Fruit fly (Drosophila melanogaster) whole organism, embryonic: Measurements from ENCODE around the gene Tlk.

Source experiments
- CG1024 ChIP-seq: fragments of 200-800 bp; sonication (Bioruptor generic); IDR thresholded peaks from 2 replicates; pipeline ENCODE4 v1.3.6; 2022; ENCODE audit warnings: missing biosample characterization, missing genetic modification characterization
- CG10267 ChIP-seq: fragments of 200-800 bp; sonication (Bioruptor generic); optimal IDR thresholded peaks from 2 replicates; lab custom pipeline; 2018; ENCODE audit warnings: missing biosample characterization, mild to moderate bottlenecking, missing genetic modification characterization, moderate library complexity
- CG10565 ChIP-seq: fragments of 200-800 bp; sonication (Bioruptor generic); optimal IDR thresholded peaks from 3 replicates; lab custom pipeline; 2016; ENCODE audit warnings: missing biosample characterization, mild to moderate bottlenecking, missing genetic modification characterization
- CG11696 ChIP-seq: fragments of 200-800 bp; sonication (Bioruptor generic); IDR thresholded peaks from 2 replicates; pipeline ENCODE4 v1.3.6; 2022; ENCODE audit warnings: missing biosample characterization, missing genetic modification characterization
- CG15073 ChIP-seq: fragments of 200-800 bp; sonication (Bioruptor generic); optimal IDR thresholded peaks from 2 replicates; lab custom pipeline; 2016; ENCODE audit warnings: missing biosample characterization, missing genetic modification characterization
- CG15601 ChIP-seq: fragments of 200-800 bp; sonication (Bioruptor generic); optimal IDR thresholded peaks from 3 replicates; lab custom pipeline; 2019; ENCODE audit warnings: missing biosample characterization, mild to moderate bottlenecking, missing genetic modification characterization, moderate library complexity
- CG17912 ChIP-seq: fragments of 200-800 bp; sonication (Bioruptor generic); optimal IDR thresholded peaks from 2 replicates; lab custom pipeline; 2018; ENCODE audit warnings: missing biosample characterization, mild to moderate bottlenecking, missing genetic modification characterization
- CG2199 ChIP-seq: fragments of 200-800 bp; sonication (Bioruptor generic); IDR thresholded peaks from 3 replicates; pipeline ENCODE4 v1.3.6; 2022; ENCODE audit warnings: missing biosample characterization, missing genetic modification characterization
- CG31441 ChIP-seq: fragments of 200-800 bp; sonication (Bioruptor generic); IDR thresholded peaks from 2 replicates; pipeline ENCODE4 v1.3.6; 2022; ENCODE audit warnings: missing biosample characterization, missing genetic modification characterization
- CG3726 ChIP-seq: fragments of 200-800 bp; sonication (Bioruptor generic); IDR thresholded peaks from 3 replicates; pipeline ENCODE4, ENCODE4 v1.3.6; 2022; ENCODE audit warnings: missing biosample characterization, missing genetic modification characterization
- CG4404 ChIP-seq: fragments of 200-800 bp; sonication (Bioruptor generic); IDR thresholded peaks from 2 replicates; pipeline ENCODE4 v1.3.6; 2022; ENCODE audit warnings: missing biosample characterization, missing genetic modification characterization
- CG7271 ChIP-seq: fragments of 200-800 bp; sonication (Bioruptor generic); optimal IDR thresholded peaks from 2 replicates; lab custom pipeline; 2018; ENCODE audit warnings: missing biosample characterization, mild to moderate bottlenecking, missing genetic modification characterization, moderate library complexity
- CG7928 ChIP-seq: fragments of 200-800 bp; sonication (Bioruptor generic); optimal IDR thresholded peaks from 2 replicates; lab custom pipeline; 2017; ENCODE audit warnings: missing biosample characterization, mild to moderate bottlenecking, missing genetic modification characterization
- CG8290 ChIP-seq, 3 experiments: fragments of 200-800 bp; sonication (Bioruptor generic); optimal IDR thresholded peaks; 2 replicates each; lab custom pipeline; 2016 to 2019; ENCODE audit warnings: missing biosample characterization in 3 of 3, missing genetic modification characterization in 3 of 3, mild to moderate bottlenecking in 2 of 3, moderate library complexity in 1 of 3
- CG8944 ChIP-seq: fragments of 200-800 bp; sonication (Bioruptor generic); optimal IDR thresholded peaks from 3 replicates; lab custom pipeline; 2016; ENCODE audit warnings: missing biosample characterization, missing genetic modification characterization
- CG9609 ChIP-seq: fragments of 200-800 bp; sonication (Bioruptor generic); optimal IDR thresholded peaks from 3 replicates; lab custom pipeline; 2016; ENCODE audit warnings: missing biosample characterization, missing genetic modification characterization
- Doc2 ChIP-seq: fragments of 200-800 bp; sonication (Bioruptor generic); IDR thresholded peaks from 2 replicates; pipeline ENCODE4 v1.3.6; 2022; ENCODE audit warnings: missing biosample characterization, missing genetic modification characterization
- Ets65A ChIP-seq: fragments of 200-800 bp; sonication (Bioruptor generic); peaks from one replicate; lab custom pipeline; 2016; ENCODE audit warnings: missing biosample characterization, missing genetic modification characterization
- GATAe ChIP-seq: fragments of 200-800 bp; sonication (Bioruptor generic); conservative IDR thresholded peaks from 2 replicates; pipeline ENCODE4 v1.3.6; 2022; ENCODE audit warnings: missing biosample characterization, missing genetic modification characterization
- H2.0 ChIP-seq: fragments of 200-800 bp; sonication (Bioruptor generic); IDR thresholded peaks from 2 replicates; pipeline ENCODE4 v1.3.6; 2022; ENCODE audit warnings: missing biosample characterization, missing genetic modification characterization
- HLH54F ChIP-seq: fragments of 200-800 bp; sonication (Bioruptor generic); optimal IDR thresholded peaks from 3 replicates; lab custom pipeline; 2016; ENCODE audit warnings: missing biosample characterization, missing genetic modification characterization
- HLHmδ ChIP-seq: fragments of 200-800 bp; sonication (Bioruptor generic); optimal IDR thresholded peaks from 2 replicates; lab custom pipeline; 2018; ENCODE audit warnings: missing biosample characterization, mild to moderate bottlenecking, missing genetic modification characterization, moderate library complexity
- Hand ChIP-seq: fragments of 200-800 bp; sonication (Bioruptor generic); optimal IDR thresholded peaks from 2 replicates; lab custom pipeline; 2017; ENCODE audit warnings: mild to moderate bottlenecking, missing biosample characterization, missing genetic modification reagents, missing genetic modification characterization
- Hey ChIP-seq: fragments of 200-800 bp; sonication (Bioruptor generic); optimal IDR thresholded peaks from 3 replicates; lab custom pipeline; 2018; ENCODE audit warnings: missing biosample characterization, mild to moderate bottlenecking, missing genetic modification characterization
- Kr ChIP-seq: fragments of 200-800 bp; sonication (Bioruptor generic); optimal IDR thresholded peaks from 2 replicates; lab custom pipeline; 2017; ENCODE audit warnings: missing biosample characterization, mild to moderate bottlenecking, missing genetic modification characterization
- Meics ChIP-seq: fragments of 200-800 bp; sonication (Bioruptor generic); optimal IDR thresholded peaks from 2 replicates; lab custom pipeline; 2017; ENCODE audit warnings: missing biosample characterization, mild to moderate bottlenecking, missing genetic modification characterization
- Opbp ChIP-seq: fragments of 200-800 bp; sonication (Bioruptor generic); IDR thresholded peaks from 3 replicates; pipeline ENCODE4 v1.3.6; 2022; ENCODE audit warnings: missing biosample characterization, missing genetic modification characterization; ENCODE audit not compliant: partially characterized antibody
- Sox102F ChIP-seq: fragments of 200-800 bp; sonication (Bioruptor generic); optimal IDR thresholded peaks from 2 replicates; lab custom pipeline; 2018; ENCODE audit warnings: missing biosample characterization, mild to moderate bottlenecking, missing genetic modification characterization, moderate library complexity
- al ChIP-seq: fragments of 200-800 bp; sonication (Bioruptor generic); IDR thresholded peaks from 2 replicates; pipeline ENCODE4 v1.3.6; 2022; ENCODE audit warnings: missing biosample characterization, missing genetic modification characterization
- cato ChIP-seq: fragments of 200-800 bp; sonication (Bioruptor generic); optimal IDR thresholded peaks from 2 replicates; lab custom pipeline; 2016; ENCODE audit warnings: missing biosample characterization, missing genetic modification characterization, borderline replicate concordance
- chinmo ChIP-seq: fragments of 200-800 bp; sonication (Bioruptor generic); IDR thresholded peaks from 4 replicates; pipeline ENCODE4 v1.3.6; 2022; ENCODE audit warnings: missing biosample characterization, missing genetic modification characterization; ENCODE audit not compliant: partially characterized antibody
- dimm ChIP-seq: fragments of 200-800 bp; sonication (Bioruptor generic); IDR thresholded peaks from 2 replicates; pipeline ENCODE4 v1.3.6; 2022; ENCODE audit warnings: missing biosample characterization, missing genetic modification characterization
- eve ChIP-seq, 2 experiments: fragments of >200 bp; optimal IDR thresholded peaks; 2 replicates each; lab custom pipeline; 2017; ENCODE audit warnings: missing biosample characterization in 2 of 2, missing genetic modification characterization in 2 of 2
- fru ChIP-seq: fragments of >200 bp; optimal IDR thresholded peaks from 2 replicates; lab custom pipeline; 2017
- gcm ChIP-seq: fragments of 200-800 bp; sonication (Bioruptor generic); optimal IDR thresholded peaks from 2 replicates; lab custom pipeline; 2019; ENCODE audit warnings: missing biosample characterization, mild to moderate bottlenecking, missing genetic modification characterization, moderate library complexity
- gcm2 ChIP-seq: fragments of 200-800 bp; sonication (Bioruptor generic); optimal IDR thresholded peaks from 2 replicates; lab custom pipeline; 2016; ENCODE audit warnings: missing biosample characterization, missing genetic modification characterization
- gfzf ChIP-seq: fragments of 200-800 bp; sonication (Bioruptor generic); optimal IDR thresholded peaks from 2 replicates; lab custom pipeline; 2016; ENCODE audit warnings: missing biosample characterization, mild to moderate bottlenecking, missing genetic modification characterization, moderate library complexity
- lola ChIP-seq, 3 experiments: fragments of >200 bp in 2 of 3; fragments of 200-800 bp in 1 of 3; sonication (Bioruptor generic) in 1 of 3; optimal IDR thresholded peaks; 2 replicates each; lab custom pipeline; 2017 to 2019; ENCODE audit warnings: missing biosample characterization in 3 of 3, missing genetic modification characterization in 3 of 3, mild to moderate bottlenecking in 1 of 3, moderate library complexity in 1 of 3
- maf-S ChIP-seq: fragments of 200-800 bp; sonication (Bioruptor generic); optimal IDR thresholded peaks from 2 replicates; lab custom pipeline; 2016; ENCODE audit warnings: missing biosample characterization, missing genetic modification characterization
- odd ChIP-seq: fragments of 200-800 bp; sonication (Bioruptor generic); optimal IDR thresholded peaks from 2 replicates; lab custom pipeline; 2017; ENCODE audit warnings: missing biosample characterization, mild to moderate bottlenecking, missing genetic modification characterization
- org-1 ChIP-seq: fragments of 200-800 bp; sonication (Bioruptor generic); optimal IDR thresholded peaks from 2 replicates; lab custom pipeline; 2017; ENCODE audit warnings: missing biosample characterization, missing genetic modification characterization
- peb ChIP-seq: fragments of 200-800 bp; sonication (Bioruptor generic); IDR thresholded peaks from 2 replicates; pipeline ENCODE4 v1.3.6; 2022; ENCODE audit warnings: missing biosample characterization, missing genetic modification characterization
- pita ChIP-seq: fragments of 200-800 bp; sonication (Bioruptor generic); optimal IDR thresholded peaks from 2 replicates; lab custom pipeline; 2017; ENCODE audit warnings: missing biosample characterization, mild to moderate bottlenecking, missing genetic modification characterization
- ssp ChIP-seq: fragments of 200-800 bp; sonication (Bioruptor generic); IDR thresholded peaks from 2 replicates; pipeline ENCODE4 v1.3.6; 2022; ENCODE audit warnings: missing biosample characterization, missing genetic modification characterization
- tin ChIP-seq: fragments of 200-800 bp; sonication (Bioruptor generic); optimal IDR thresholded peaks from 3 replicates; lab custom pipeline; 2016; ENCODE audit warnings: missing biosample characterization, missing genetic modification characterization
- trem ChIP-seq: fragments of 200-800 bp; optimal IDR thresholded peaks from 3 replicates; lab custom pipeline; 2019; ENCODE audit warnings: missing biosample characterization, mild to moderate bottlenecking, missing genetic modification characterization, moderate library complexity
- vfl ChIP-seq: fragments of 200-800 bp; sonication (Bioruptor generic); optimal IDR thresholded peaks from 2 replicates; lab custom pipeline; 2016; ENCODE audit warnings: missing biosample characterization, missing genetic modification characterization
- zfh2 ChIP-seq: fragments of 200-800 bp; sonication (Bioruptor generic); optimal IDR thresholded peaks from 2 replicates; lab custom pipeline; 2016; ENCODE audit warnings: missing biosample characterization, missing genetic modification characterization

Tlk gene

dm6 chrX:3686469-3687410 lies 33.1 kb upstream of the Tlk start (continued):
- TF ChIP-seq Opbp (GFP tag; lab: Robert Waterston, UW) (no peak), org-1 (GFP tag; lab: Kevin White, UChicago) (peak; percentile 75), zfh2 (GFP tag; lab: Kevin White, UChicago) (no peak), pita (no peak), H2.0 (GFP tag; lab: Robert Waterston, UW) (peak; percentile 68), CG7928 (GFP tag; lab: Kevin White, UChicago) (no peak), Hey (tag; lab: Kevin White, UChicago) (no peak), CG8944 (GFP tag; lab: Kevin White, UChicago) (peak; percentile 43), CG2199 (GFP tag; lab: Robert Waterston, UW) (peak; percentile 58; the same call in 1 of the 3 replicates), Doc2 (GFP tag; lab: Robert Waterston, UW) (no peak), gcm (GFP tag; lab: Kevin White, UChicago) (peak; percentile 71), maf-S (GFP tag; lab: Kevin White, UChicago) (peak; percentile 48), CG17912 (GFP tag; lab: Kevin White, UChicago) (no peak), gcm2 (peak; percentile 17), CG10267 (tag; lab: Kevin White, UChicago) (peak; percentile 63), dimm (GFP tag; lab: Robert Waterston, UW) (no peak), CG15073 (GFP tag; lab: Kevin White, UChicago) (no peak), Kr (no peak), CG31441 (peak; percentile 83), odd (GFP tag; lab: Kevin White, UChicago) (no peak), CG7271 (tag; lab: Kevin White, UChicago) (no peak), Ets65A (GFP tag; lab: Kevin White, UChicago) (peak; percentile 88), fru (lab: Kevin White, UChicago) (no peak), Sox102F (GFP tag; lab: Kevin White, UChicago) (peak; percentile 83), CG4404 (peak; percentile 49; the same call in 1 of the 2 replicates), gfzf (no peak), tin (GFP tag; lab: Kevin White, UChicago) (peak; percentile 61), chinmo (peak; percentile 64; the same call in 1 of the 4 replicates), Hand (GFP tag; lab: Kevin White, UChicago) (peak; percentile 5), al (GFP tag; lab: Robert Waterston, UW) (no peak), Meics (GFP tag; lab: Kevin White, UChicago) (no peak), cato (GFP tag; lab: Kevin White, UChicago) (peak; percentile 13), ssp (GFP tag; lab: Robert Waterston, UW) (0 out of 2 replicates have a peak, but pooled peaks have one; percentile 40), GATAe (GFP tag; lab: Robert Waterston, UW) (no peak), CG11696 (GFP tag; lab: Robert Waterston, UW) (no peak), CG3726 (GFP tag; lab: Robert Waterston, UW) (peak; percentile 45; the same call in 1 of the 3 replicates), trem (peak; percentile 68), lola (GFP tag; optimal IDR thresholded peaks at IDR 0.05; lab: Kevin White, UChicago) (peak in 1 of 3 experiments; percentile 71), CG10565 (GFP tag; lab: Kevin White, UChicago) (no peak), peb (peak; percentile 75), CG1024 (GFP tag; lab: Robert Waterston, UW) (peak; percentile 47; the same call in 1 of the 2 replicates), CG8290 (GFP tag; optimal IDR thresholded peaks at IDR 0.05; lab: Kevin White, UChicago) (peak; percentile 37), CG8290 (tag; optimal IDR thresholded peaks at IDR 0.05; lab: Kevin White, UChicago) (peak in 1 of 2 experiments; percentile 68), CG15601 (tag; lab: Kevin White, UChicago) (peak; percentile 77), CG9609 (GFP tag; lab: Kevin White, UChicago) (peak; percentile 68), HLHmδ (GFP tag; lab: Kevin White, UChicago) (no peak), vfl (GFP tag; lab: Kevin White, UChicago) (no peak), eve (GFP tag; optimal IDR thresholded peaks at IDR 0.05; lab: Kevin White, UChicago) (peak in 1 of 2 experiments; percentile 93), HLH54F (GFP tag; lab: Kevin White, UChicago) (peak; percentile 36)
